Worm (Caenorhabditis elegans) whole organism, L4 larva: ENCODE results near the gene tmem-138.

Experiments used
- T20F7.1 ChIP-seq: fragments of 200-800 bp; sonication (Bioruptor generic); optimal IDR thresholded peaks from 2 replicates; lab custom pipeline; 2018; ENCODE audit warnings: mild to moderate bottlenecking, missing genetic modification characterization, missing compliant biosample characterization
- Y105C5A.15 ChIP-seq: fragments of 200-800 bp; sonication (Bioruptor generic); IDR thresholded peaks from 2 replicates; pipeline ENCODE4 v1.3.6; 2022; ENCODE audit warnings: missing genetic modification characterization, missing compliant biosample characterization
- Y5F2A.4 ChIP-seq: fragments of 200-800 bp; sonication (Bioruptor generic); optimal IDR thresholded peaks from 2 replicates; lab custom pipeline; 2018; ENCODE audit warnings: mild to moderate bottlenecking, missing genetic modification characterization, missing compliant biosample characterization
- aha-1 ChIP-seq: fragments of 150-350 bp; peaks from one replicate; lab custom pipeline; 2014; ENCODE audit warnings: missing biosample characterization, missing genetic modification characterization
- aly-2 ChIP-seq: sonication (generic microtip); optimal IDR thresholded peaks from 2 replicates; lab custom pipeline; 2018; ENCODE audit warnings: missing biosample characterization, missing genetic modification characterization
- arid-1 ChIP-seq: fragments of 200-800 bp; sonication (Bioruptor generic); conservative IDR thresholded peaks from 2 replicates; pipeline ENCODE4 v1.3.6; 2022; ENCODE audit warnings: missing genetic modification reagents, missing genetic modification characterization, missing compliant biosample characterization
- attf-4 ChIP-seq: sonication (generic microtip); optimal IDR thresholded peaks from 3 replicates; lab custom pipeline; 2017; ENCODE audit warnings: missing biosample characterization, missing genetic modification characterization
- ceh-20 ChIP-seq: fragments of 200-800 bp; sonication (Bioruptor generic); IDR thresholded peaks from 2 replicates; pipeline ENCODE4 v1.3.6; 2022; ENCODE audit warnings: missing genetic modification reagents, missing genetic modification characterization, missing compliant biosample characterization
- ctbp-1 ChIP-seq: fragments of 200-800 bp; sonication (Bioruptor generic); IDR thresholded peaks from 2 replicates; pipeline ENCODE4 v1.3.6; 2022; ENCODE audit warnings: missing genetic modification reagents, missing genetic modification characterization, missing compliant biosample characterization
- dpl-1 ChIP-seq: fragments of 150-350 bp; optimal IDR thresholded peaks from 2 replicates; lab custom pipeline; 2014; ENCODE audit warnings: missing biosample characterization, missing genetic modification reagents, missing genetic modification characterization
- duxl-1 ChIP-seq: sonication (generic microtip); optimal IDR thresholded peaks from 2 replicates; lab custom pipeline; 2016; ENCODE audit warnings: mild to moderate bottlenecking, missing genetic modification characterization, moderate library complexity, missing compliant biosample characterization; ENCODE audit not compliant: poor library complexity
- dve-1 ChIP-seq: sonication (generic microtip); optimal IDR thresholded peaks from 2 replicates; lab custom pipeline; 2017; ENCODE audit warnings: antibody characterized with exemption, mild to moderate bottlenecking, missing genetic modification characterization, missing compliant biosample characterization; ENCODE audit not compliant: insufficient read depth
- fkh-10 ChIP-seq: fragments of 150-350 bp; optimal IDR thresholded peaks from 2 replicates; lab custom pipeline; 2014; ENCODE audit warnings: missing biosample characterization, missing genetic modification reagents, missing genetic modification characterization
- lir-3 ChIP-seq: sonication (generic microtip); optimal IDR thresholded peaks from 2 replicates; lab custom pipeline; 2016; ENCODE audit warnings: mild to moderate bottlenecking, missing genetic modification characterization, missing compliant biosample characterization
- mdl-1 ChIP-seq, 2 experiments: fragments of 150-350 bp in 1 of 2; sonication (generic microtip) in 1 of 2; optimal IDR thresholded peaks; 2 replicates each; lab custom pipeline; 2014 to 2017; ENCODE audit warnings: missing biosample characterization in 2 of 2, missing genetic modification characterization in 2 of 2
- mes-2 ChIP-seq: sonication (generic microtip); optimal IDR thresholded peaks from 2 replicates; lab custom pipeline; 2016; ENCODE audit warnings: missing genotype, mild to moderate bottlenecking, missing genetic modification characterization, missing compliant biosample characterization; ENCODE audit not compliant: poor library complexity, severe bottlenecking
- nhr-10 ChIP-seq: fragments of 150-350 bp; optimal IDR thresholded peaks from 2 replicates; lab custom pipeline; 2014; ENCODE audit warnings: missing biosample characterization, missing genetic modification characterization
- nhr-111 ChIP-seq: fragments of 200-800 bp; sonication (Bioruptor generic); optimal IDR thresholded peaks from 2 replicates; lab custom pipeline; 2018; ENCODE audit warnings: mild to moderate bottlenecking, missing genetic modification characterization, missing compliant biosample characterization
- nhr-237 ChIP-seq: sonication (generic microtip); optimal IDR thresholded peaks from 2 replicates; lab custom pipeline; 2017; ENCODE audit warnings: missing biosample characterization, missing genetic modification characterization
- nhr-25 ChIP-seq: sonication (generic microtip); optimal IDR thresholded peaks from 2 replicates; lab custom pipeline; 2017; ENCODE audit warnings: missing genetic modification characterization, mild to moderate bottlenecking, missing compliant biosample characterization, antibody characterized with exemption, moderate library complexity, borderline replicate concordance; ENCODE audit not compliant: insufficient read depth
- nhr-6 ChIP-seq: fragments of 150-350 bp; optimal IDR thresholded peaks from 2 replicates; lab custom pipeline; 2014; ENCODE audit warnings: missing biosample characterization, missing genetic modification characterization
- nhr-76 ChIP-seq: fragments of 150-350 bp; optimal IDR thresholded peaks from 2 replicates; lab custom pipeline; 2014; ENCODE audit warnings: missing biosample characterization, missing genetic modification characterization
- pha-4 ChIP-seq, 2 experiments: fragments of 150-350 bp in 1 of 2; fragments of 200-800 bp in 1 of 2; sonication (Bioruptor generic) in 1 of 2; IDR thresholded peaks in 1 of 2; optimal IDR thresholded peaks in 1 of 2; 2 replicates each; pipeline versions ENCODE4 v1.3.6 to Lab custom; 2014 to 2022; ENCODE audit warnings: missing genetic modification characterization in 2 of 2, missing genetic modification reagents in 2 of 2, missing biosample characterization in 1 of 2, missing compliant biosample characterization in 1 of 2
- skn-1 ChIP-seq: fragments of 150-350 bp; optimal IDR thresholded peaks from 2 replicates; lab custom pipeline; 2014; ENCODE audit warnings: missing biosample characterization, missing genetic modification characterization
- snpc-1.2 ChIP-seq: fragments of 200-800 bp; sonication (Bioruptor generic); IDR thresholded peaks from 2 replicates; pipeline ENCODE4 v1.3.6; 2022; ENCODE audit warnings: missing genetic modification reagents, missing genetic modification characterization, missing compliant biosample characterization
- spr-1 ChIP-seq: sonication (generic microtip); optimal IDR thresholded peaks from 2 replicates; lab custom pipeline; 2016; ENCODE audit warnings: mild to moderate bottlenecking, missing genetic modification characterization, missing compliant biosample characterization
- tag-97 ChIP-seq: fragments of 200-800 bp; sonication (Bioruptor generic); IDR thresholded peaks from 2 replicates; pipeline ENCODE4 v1.3.6; 2022; ENCODE audit warnings: missing genetic modification characterization, missing compliant biosample characterization
- unc-62 ChIP-seq, 3 experiments: fragments of 150-350 bp in 1 of 3; sonication (generic microtip); optimal IDR thresholded peaks in 2 of 3; peaks in 1 of 3; 1 replicate in 1 of 3; 2 replicates in 2 of 3; lab custom pipeline; 2014 to 2017; ENCODE audit warnings: missing biosample characterization in 3 of 3, missing genetic modification characterization in 3 of 3, missing genetic modification reagents in 3 of 3, missing genotype in 1 of 3
- vab-7 ChIP-seq: fragments of 200-800 bp; sonication (Bioruptor generic); IDR thresholded peaks from 2 replicates; pipeline ENCODE4 v1.3.6; 2022; ENCODE audit warnings: missing genetic modification reagents, missing genetic modification characterization, missing compliant biosample characterization
- zfp-2 ChIP-seq: sonication (generic microtip); optimal IDR thresholded peaks from 2 replicates; lab custom pipeline; 2016; ENCODE audit warnings: mild to moderate bottlenecking, missing genetic modification characterization, missing compliant biosample characterization
- zip-2 ChIP-seq: fragments of 150-350 bp; optimal IDR thresholded peaks from 2 replicates; lab custom pipeline; 2014; ENCODE audit warnings: missing biosample characterization, missing genetic modification characterization
- ztf-11 ChIP-seq: fragments of 150-350 bp; optimal IDR thresholded peaks from 2 replicates; lab custom pipeline; 2014; ENCODE audit warnings: missing biosample characterization, missing genetic modification characterization

tmem-138 gene

DNA sequence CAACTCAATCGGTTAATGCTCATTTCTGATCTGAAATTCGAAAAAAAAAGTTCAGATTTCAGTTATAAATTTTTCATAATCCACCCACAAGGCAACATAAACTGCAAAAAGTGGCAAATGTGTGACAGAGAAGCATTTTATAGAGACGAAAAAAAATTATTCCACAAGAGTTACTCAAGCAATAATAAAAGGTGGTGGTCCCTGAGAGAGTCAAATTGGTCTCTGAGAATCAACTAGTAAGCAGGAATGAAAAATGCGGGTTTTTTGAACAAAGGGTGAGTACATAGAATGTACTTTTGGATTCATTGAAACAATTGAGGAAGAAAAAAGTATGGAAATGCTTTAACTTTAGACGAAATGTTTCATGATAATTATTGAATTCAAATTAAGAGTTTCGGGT, 13.3 kb downstream of the tmem-138 start, which contains the start of gene T05C12.11:
Gene T05C12.11, minus strand, starts transcription at position 101 of the 400 bp plus-strand sequence.
- TF ChIP-seq Y105C5A.15 (GFP tag; lab: Robert Waterston, UW) (no peak), T20F7.1 (GFP tag; lab: Kevin White, UChicago) (no peak), tag-97 (no peak), unc-62 (GFP tag; optimal IDR thresholded peaks at IDR 0.05 in 1 of 2; lab: Kevin White, UChicago) (no peak), unc-62 (tag; optimal IDR thresholded peaks at IDR 0.05; lab: Kevin White, UChicago) (no peak), lir-3 (tag; lab: Kevin White, UChicago) (no peak), attf-4 (tag; lab: Kevin White, UChicago) (no peak), zip-2 (tag; lab: Kevin White, UChicago) (no peak), nhr-237 (tag; lab: Kevin White, UChicago) (no peak), nhr-111 (GFP tag; lab: Kevin White, UChicago) (no peak)

DNA sequence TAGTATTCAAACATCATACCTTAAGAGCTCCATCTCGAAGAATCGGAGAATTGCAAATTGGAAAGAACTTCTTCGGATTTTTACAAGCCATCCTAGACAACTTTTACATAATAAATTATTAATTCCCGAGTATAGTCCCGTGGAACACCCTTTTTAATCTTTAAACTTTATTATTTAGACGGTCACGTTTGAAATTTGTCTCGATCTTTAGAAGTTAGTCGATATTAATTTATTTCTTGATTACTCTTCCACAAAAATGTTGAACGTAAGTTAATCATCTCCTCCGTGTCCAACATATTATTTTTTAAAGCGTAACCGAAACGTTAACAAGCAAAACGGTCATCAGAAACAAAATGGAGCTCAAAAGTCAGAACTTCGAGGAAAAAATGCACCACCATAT, 16.3 kb downstream of the tmem-138 start, which contains the start of the genes decr-1.3 and T05C12.1:
Gene decr-1.3, minus strand, starts transcription at position 101 of the 400 bp plus-strand sequence.
Gene T05C12.1, plus strand, starts transcription at position 232 of the 400 bp plus-strand sequence.
- no peak for TF ChIP-seq mes-2 (tag; lab: Kevin White, UChicago)
- no peak for TF ChIP-seq skn-1 (tag; lab: Kevin White, UChicago)
- no peak for TF ChIP-seq fkh-10 (GFP tag; lab: Kevin White, UChicago)
- TF ChIP-seq spr-1 (tag; lab: Kevin White, UChicago) = no peak
- TF ChIP-seq pha-4 (GFP tag; IDR thresholded peaks at IDR 0.05; lab: Robert Waterston, UW) = no peak
- no peak for TF ChIP-seq pha-4 (tag; optimal IDR thresholded peaks at IDR 0.05; lab: Kevin White, UChicago)
- TF ChIP-seq zip-2 (tag; lab: Kevin White, UChicago) = no peak
- no peak for TF ChIP-seq vab-7 (GFP tag; lab: Robert Waterston, UW)
- TF ChIP-seq dve-1 = no peak
- no peak for TF ChIP-seq ceh-20 (GFP tag; lab: Robert Waterston, UW)
- TF ChIP-seq duxl-1 = no peak
- no peak for TF ChIP-seq aly-2 (tag; lab: Kevin White, UChicago)
- TF ChIP-seq zfp-2 = no peak
- TF ChIP-seq ctbp-1 (GFP tag; lab: Robert Waterston, UW) = no peak
- TF ChIP-seq arid-1 = no peak
- TF ChIP-seq ztf-11 = no peak
- no peak for TF ChIP-seq nhr-25 (tag; lab: Kevin White, UChicago)
- no peak for TF ChIP-seq nhr-6 (tag; lab: Kevin White, UChicago)
- no peak for TF ChIP-seq nhr-76 (tag; lab: Kevin White, UChicago)

DNA sequence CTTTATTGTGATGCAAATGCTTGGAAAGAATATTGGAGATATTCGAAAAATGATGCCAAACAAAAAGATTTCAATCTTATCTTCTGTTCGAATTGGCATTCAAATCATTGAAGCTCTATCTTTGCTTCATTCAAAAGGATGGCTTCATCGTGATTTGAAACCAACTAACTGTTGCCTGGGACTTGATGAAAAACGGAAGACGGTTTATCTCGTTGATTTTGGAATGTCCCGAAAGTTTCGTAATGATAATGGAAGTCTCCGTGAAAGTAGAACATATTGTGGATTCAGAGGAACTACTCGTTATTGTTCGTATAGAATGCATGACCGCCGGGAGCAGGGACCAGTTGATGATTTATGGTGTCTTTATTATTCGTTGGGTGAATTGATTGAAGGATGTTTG, 17.0 kb downstream of the tmem-138 start:
- TF ChIP-seq unc-62 (GFP tag; optimal IDR thresholded peaks at IDR 0.05 in 1 of 2; lab: Kevin White, UChicago) (peak in 1 of 2 experiments; percentile 91), unc-62 (tag; optimal IDR thresholded peaks at IDR 0.05; lab: Kevin White, UChicago) (no peak), snpc-1.2 (GFP tag; lab: Robert Waterston, UW) (no peak)

DNA sequence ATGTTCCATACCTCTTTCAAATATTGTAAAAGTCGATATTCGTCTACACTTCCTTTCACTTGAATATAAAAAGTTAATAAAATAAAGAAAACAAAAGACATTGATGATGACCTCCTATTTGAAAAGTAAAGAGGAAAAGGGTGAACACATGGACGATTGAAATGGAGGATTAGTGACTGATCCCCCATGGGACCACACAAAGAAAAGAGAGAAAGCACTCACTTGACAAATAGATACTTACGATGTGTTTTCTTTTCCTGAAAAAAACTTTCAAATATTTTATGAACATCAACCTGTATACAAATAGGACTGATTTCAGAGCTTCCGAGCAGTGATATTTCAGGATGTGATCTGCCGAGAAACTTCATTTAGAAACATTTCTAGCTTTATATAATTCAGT, 20.0 kb downstream of the tmem-138 start, which contains the start of gene acr-14:
Gene acr-14, minus strand, starts transcription at position 101 of the 400 bp plus-strand sequence.
- TF ChIP-seq dpl-1 (GFP tag; lab: Kevin White, UChicago) (no peak), unc-62 (GFP tag; optimal IDR thresholded peaks at IDR 0.05 in 1 of 2; lab: Kevin White, UChicago) (no peak), unc-62 (tag; optimal IDR thresholded peaks at IDR 0.05; lab: Kevin White, UChicago) (no peak), nhr-25 (tag; lab: Kevin White, UChicago) (no peak), Y5F2A.4 (GFP tag; lab: Kevin White, UChicago) (no peak), aha-1 (tag; lab: Kevin White, UChicago) (no peak), nhr-10 (tag; lab: Kevin White, UChicago) (no peak), mdl-1 (tag; optimal IDR thresholded peaks at IDR 0.05; lab: Kevin White, UChicago) (no peak)
